Worm (Caenorhabditis elegans) whole organism, L1 larva: Measurements from ENCODE around the gene tbb-6.

Source experiments
- C04F5.9 ChIP-seq: sonication (generic microtip); optimal IDR thresholded peaks from 2 replicates; lab custom pipeline; 2016; ENCODE audit warnings: missing genetic modification characterization, missing compliant biosample characterization
- C34B4.2 ChIP-seq: sonication (generic microtip); optimal IDR thresholded peaks from 2 replicates; lab custom pipeline; 2017; ENCODE audit warnings: mild to moderate bottlenecking, missing genetic modification characterization, missing compliant biosample characterization
- F16B12.6 ChIP-seq: fragments of 150-350 bp; optimal IDR thresholded peaks from 2 replicates; lab custom pipeline; 2014; ENCODE audit warnings: missing biosample characterization, missing genetic modification characterization
- Y116A8C.19 ChIP-seq: sonication (generic microtip); optimal IDR thresholded peaks from 2 replicates; lab custom pipeline; 2016; ENCODE audit warnings: missing compliant biosample characterization, missing genetic modification characterization, borderline replicate concordance
- aha-1 ChIP-seq: fragments of 150-350 bp; optimal IDR thresholded peaks from 2 replicates; lab custom pipeline; 2014; ENCODE audit warnings: missing biosample characterization, missing genetic modification characterization
- alr-1 ChIP-seq: fragments of 200-800 bp; sonication (Bioruptor generic); optimal IDR thresholded peaks from 2 replicates; lab custom pipeline; 2018; ENCODE audit warnings: borderline replicate concordance, mild to moderate bottlenecking, missing genetic modification characterization, missing compliant biosample characterization
- aly-2 ChIP-seq: fragments of 150-350 bp; optimal IDR thresholded peaks from 2 replicates; lab custom pipeline; 2014; ENCODE audit warnings: missing biosample characterization, missing genetic modification characterization
- ama-1 ChIP-seq: fragments of 150-350 bp; optimal IDR thresholded peaks from 2 replicates; lab custom pipeline; 2014
- blmp-1 ChIP-seq: fragments of 150-350 bp; optimal IDR thresholded peaks from 2 replicates; lab custom pipeline; 2014; ENCODE audit warnings: missing biosample characterization, missing genetic modification characterization
- ceh-63 ChIP-seq: fragments of 200-800 bp; sonication (Bioruptor generic); optimal IDR thresholded peaks from 2 replicates; lab custom pipeline; 2018; ENCODE audit warnings: mild to moderate bottlenecking, missing genetic modification characterization, missing compliant biosample characterization
- ceh-90 ChIP-seq: sonication (generic microtip); optimal IDR thresholded peaks from 2 replicates; lab custom pipeline; 2016; ENCODE audit warnings: missing genetic modification characterization, missing compliant biosample characterization
- efl-1 ChIP-seq, 4 experiments: fragments of 150-350 bp; optimal IDR thresholded peaks in 3 of 4; peaks in 1 of 4; 1 replicate in 1 of 4; 2 replicates in 3 of 4; lab custom pipeline; 2014; ENCODE audit warnings: missing biosample characterization in 2 of 4, missing genetic modification characterization in 2 of 4, missing genetic modification reagents in 2 of 4
- elt-2 ChIP-seq: sonication (generic microtip); optimal IDR thresholded peaks from 2 replicates; lab custom pipeline; 2016; ENCODE audit warnings: missing genetic modification characterization, mild to moderate bottlenecking, inconsistent platforms, missing compliant biosample characterization, missing genetic modification reagents
- elt-3 ChIP-seq, 6 experiments: fragments of 150-350 bp in 1 of 6; sonication (generic microtip); optimal IDR thresholded peaks; 2 replicates each; lab custom pipeline; 2017 to 2018; ENCODE audit warnings: missing biosample characterization in 6 of 6, missing genetic modification characterization in 6 of 6, inconsistent platforms in 1 of 6
- ets-5 ChIP-seq: fragments of 200-800 bp; sonication (Bioruptor generic); IDR thresholded peaks from 2 replicates; pipeline ENCODE4 v1.3.6; 2022; ENCODE audit warnings: missing genetic modification characterization, missing compliant biosample characterization
- fos-1 ChIP-seq: fragments of 150-350 bp; optimal IDR thresholded peaks from 2 replicates; lab custom pipeline; 2014; ENCODE audit warnings: missing biosample characterization, missing genetic modification characterization
- hlh-4 ChIP-seq: sonication (generic microtip); optimal IDR thresholded peaks from 2 replicates; lab custom pipeline; 2016; ENCODE audit warnings: mild to moderate bottlenecking, missing genetic modification characterization, missing compliant biosample characterization
- irx-1 ChIP-seq: sonication (generic microtip); optimal IDR thresholded peaks from 2 replicates; lab custom pipeline; 2016; ENCODE audit warnings: missing genetic modification characterization, missing compliant biosample characterization
- lin-14 ChIP-seq: fragments of 200-800 bp; sonication (Bioruptor generic); optimal IDR thresholded peaks from 2 replicates; lab custom pipeline; 2018; ENCODE audit warnings: mild to moderate bottlenecking, missing genetic modification characterization, moderate library complexity, missing compliant biosample characterization
- lin-35 ChIP-seq, 2 experiments: fragments of 150-350 bp; optimal IDR thresholded peaks; 2 replicates each; lab custom pipeline; 2014; ENCODE audit warnings: missing biosample characterization in 2 of 2, missing genetic modification characterization in 2 of 2, missing genetic modification reagents in 2 of 2
- lin-39 ChIP-seq: fragments of 150-350 bp; optimal IDR thresholded peaks from 2 replicates; lab custom pipeline; 2014; ENCODE audit warnings: missing biosample characterization, missing genetic modification reagents, missing genetic modification characterization
- mab-9 ChIP-seq: fragments of 200-800 bp; sonication (Bioruptor generic); IDR thresholded peaks from 2 replicates; pipeline ENCODE4 v1.3.6; 2022; ENCODE audit warnings: missing genetic modification reagents, missing genetic modification characterization, missing compliant biosample characterization
- mdl-1 ChIP-seq, 2 experiments: fragments of 150-350 bp; optimal IDR thresholded peaks; 2 replicates each; lab custom pipeline; 2014 to 2017; ENCODE audit warnings: missing biosample characterization in 2 of 2, missing genetic modification characterization in 2 of 2, inconsistent platforms in 1 of 2
- mep-1 ChIP-seq: fragments of 150-350 bp; optimal IDR thresholded peaks from 2 replicates; lab custom pipeline; 2014; ENCODE audit warnings: missing biosample characterization, missing genetic modification characterization
- nhr-12 ChIP-seq: sonication (generic microtip); optimal IDR thresholded peaks from 2 replicates; lab custom pipeline; 2017; ENCODE audit warnings: missing biosample characterization, missing genetic modification characterization
- nhr-20 ChIP-seq: sonication (generic microtip); optimal IDR thresholded peaks from 2 replicates; lab custom pipeline; 2016; ENCODE audit warnings: mild to moderate bottlenecking, missing genetic modification characterization, missing compliant biosample characterization
- nhr-28 ChIP-seq: fragments of 150-350 bp; optimal IDR thresholded peaks from 2 replicates; lab custom pipeline; 2014; ENCODE audit warnings: missing biosample characterization, missing genetic modification characterization
- nhr-47 ChIP-seq: sonication (generic microtip); optimal IDR thresholded peaks from 2 replicates; lab custom pipeline; 2016; ENCODE audit warnings: mild to moderate bottlenecking, missing genetic modification characterization, moderate library complexity, missing compliant biosample characterization
- nhr-71 ChIP-seq: sonication (generic microtip); optimal IDR thresholded peaks from 2 replicates; lab custom pipeline; 2016; ENCODE audit warnings: mild to moderate bottlenecking, missing genetic modification characterization, moderate library complexity, missing compliant biosample characterization
- nhr-90 ChIP-seq: sonication (generic microtip); optimal IDR thresholded peaks from 2 replicates; lab custom pipeline; 2016; ENCODE audit warnings: mild to moderate bottlenecking, missing genetic modification characterization, missing compliant biosample characterization; ENCODE audit not compliant: poor library complexity
- pax-3 ChIP-seq: fragments of 200-800 bp; sonication (Bioruptor generic); optimal IDR thresholded peaks from 2 replicates; lab custom pipeline; 2018; ENCODE audit warnings: mild to moderate bottlenecking, missing genetic modification characterization, moderate library complexity, missing compliant biosample characterization
- pqm-1 ChIP-seq: sonication (generic microtip); optimal IDR thresholded peaks from 3 replicates; lab custom pipeline; 2017; ENCODE audit warnings: missing biosample characterization, missing genetic modification characterization
- rnt-1 ChIP-seq: sonication (generic microtip); optimal IDR thresholded peaks from 2 replicates; lab custom pipeline; 2016; ENCODE audit warnings: mild to moderate bottlenecking, missing genetic modification characterization, moderate library complexity, missing compliant biosample characterization
- skn-1 ChIP-seq: fragments of 150-350 bp; optimal IDR thresholded peaks from 2 replicates; lab custom pipeline; 2014; ENCODE audit warnings: missing biosample characterization, missing genetic modification characterization
- snpc-4 ChIP-seq: fragments of 150-350 bp; optimal IDR thresholded peaks from 2 replicates; lab custom pipeline; 2014; ENCODE audit warnings: missing biosample characterization, missing genetic modification characterization
- snu-23 ChIP-seq: sonication (generic microtip); optimal IDR thresholded peaks from 2 replicates; lab custom pipeline; 2016; ENCODE audit warnings: missing genetic modification characterization, missing compliant biosample characterization
- sox-4 ChIP-seq: sonication (generic microtip); optimal IDR thresholded peaks from 2 replicates; lab custom pipeline; 2016; ENCODE audit warnings: missing genetic modification characterization, missing compliant biosample characterization
- sup-37 ChIP-seq: fragments of 200-800 bp; sonication (Bioruptor generic); optimal IDR thresholded peaks from 2 replicates; lab custom pipeline; 2018; ENCODE audit warnings: mild to moderate bottlenecking, missing genetic modification characterization, missing compliant biosample characterization
- tbx-2 ChIP-seq: sonication (generic microtip); optimal IDR thresholded peaks from 2 replicates; lab custom pipeline; 2016; ENCODE audit warnings: missing genetic modification characterization, missing compliant biosample characterization
- tlp-1 ChIP-seq: fragments of 150-350 bp; optimal IDR thresholded peaks from 2 replicates; lab custom pipeline; 2014; ENCODE audit warnings: missing biosample characterization, missing genetic modification characterization
- unc-130 ChIP-seq: fragments of 150-350 bp; optimal IDR thresholded peaks from 2 replicates; lab custom pipeline; 2017; ENCODE audit warnings: missing biosample characterization, missing genetic modification characterization, inconsistent platforms
- vab-15 ChIP-seq: sonication (generic microtip); optimal IDR thresholded peaks from 2 replicates; lab custom pipeline; 2017; ENCODE audit warnings: missing genotype, mild to moderate bottlenecking, missing genetic modification characterization, missing compliant biosample characterization
- xbp-1 ChIP-seq: sonication (generic microtip); optimal IDR thresholded peaks from 2 replicates; lab custom pipeline; 2016; ENCODE audit warnings: missing genetic modification characterization, missing compliant biosample characterization
- zip-4 ChIP-seq: fragments of 200-800 bp; sonication (Bioruptor generic); optimal IDR thresholded peaks from 2 replicates; lab custom pipeline; 2018; ENCODE audit warnings: mild to moderate bottlenecking, missing genetic modification characterization, moderate library complexity, missing compliant biosample characterization
- ztf-4 ChIP-seq: fragments of 150-350 bp; optimal IDR thresholded peaks from 2 replicates; lab custom pipeline; 2014; ENCODE audit warnings: missing biosample characterization, missing genetic modification characterization

Gene tbb-6

ce11 chrV:12300780-12301460, 39.6 kb downstream of the tbb-6 start (continued):
- TF ChIP-seq skn-1 (tag; lab: Kevin White, UChicago) (no peak), fos-1 (tag; lab: Kevin White, UChicago) (no peak), sup-37 (GFP tag; lab: Kevin White, UChicago) (no peak), ceh-63 (GFP tag; lab: Kevin White, UChicago) (no peak)

- TF ChIP-seq lin-35 (GFP tag; optimal IDR thresholded peaks at IDR 0.05; lab: Kevin White, UChicago) = peak in 1 of 2 experiments; percentile 25
- TF ChIP-seq nhr-71 (tag; lab: Kevin White, UChicago) = peak; percentile 43
- TF ChIP-seq C34B4.2 (tag; lab: Kevin White, UChicago) = no peak
- TF ChIP-seq ceh-90 (tag; lab: Kevin White, UChicago) = no peak
- TF ChIP-seq nhr-90 (tag; lab: Kevin White, UChicago) = peak; percentile 40
- TF ChIP-seq vab-15 = no peak
- TF ChIP-seq elt-2 (tag; lab: Kevin White, UChicago) = peak; percentile 72
- TF ChIP-seq lin-14 (GFP tag; lab: Kevin White, UChicago) = peak; percentile 25
- no peak for TF ChIP-seq efl-1 (optimal IDR thresholded peaks at IDR 0.05; lab: Kevin White, UChicago)
- peak in 1 of 2 experiments; percentile 90 for TF ChIP-seq efl-1 (GFP tag; optimal IDR thresholded peaks at IDR 0.05 in 1 of 2; lab: Kevin White, UChicago)
- no peak for TF ChIP-seq unc-130
- peak in 1 of 6 experiments; percentile 10 for TF ChIP-seq elt-3 (tag; optimal IDR thresholded peaks at IDR 0.05; lab: Kevin White, UChicago)
Observed at ce11 chrV:12301985-12302591, 40.8 kb downstream of the tbb-6 start, which contains the start of the genes frm-7 and F55C5.17. Gene frm-7, plus strand, starts transcription at chrV:12302484. Gene F55C5.17, plus strand, starts transcription at chrV:12302541.

DNA sequence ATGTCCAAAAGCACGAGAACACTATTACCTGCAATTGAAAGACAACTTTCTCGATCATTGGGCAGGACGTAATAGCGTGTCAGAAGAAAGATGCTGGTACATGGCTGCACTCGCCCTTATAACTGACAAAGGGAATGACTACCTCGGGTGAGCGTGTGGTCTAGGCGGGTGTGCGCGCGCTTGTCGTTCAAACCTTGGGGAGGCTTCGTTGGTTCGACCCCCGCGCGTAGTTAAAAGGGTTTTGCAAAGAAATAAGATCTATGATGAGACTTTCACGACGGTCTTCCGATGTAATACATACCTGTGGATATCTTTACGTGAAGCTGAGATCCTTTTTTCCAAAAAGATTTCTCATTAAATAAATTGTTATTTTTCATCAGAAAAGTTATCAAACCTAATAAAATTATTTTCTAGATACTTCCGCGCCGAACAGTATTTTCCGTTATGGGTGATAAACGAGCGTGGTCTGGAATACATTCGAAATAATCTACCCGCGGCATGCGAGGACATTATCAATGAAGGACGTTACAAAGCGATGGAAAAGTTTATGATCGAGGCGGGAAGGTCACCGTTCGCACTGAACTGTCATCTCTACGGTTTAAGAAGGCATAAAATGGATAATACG, 42.2 kb downstream of the tbb-6 start:
- TF ChIP-seq tlp-1 (tag; lab: Kevin White, UChicago) (no peak), ceh-63 (GFP tag; lab: Kevin White, UChicago) (peak; percentile 64), nhr-28 (tag; lab: Kevin White, UChicago) (no peak), nhr-47 (tag; lab: Kevin White, UChicago) (peak; percentile 93), irx-1 (tag; lab: Kevin White, UChicago) (peak; percentile 73), lin-39 (tag; lab: Kevin White, UChicago) (peak; percentile 16), alr-1 (tag; lab: Kevin White, UChicago) (no peak), ztf-4 (tag; lab: Kevin White, UChicago) (peak; percentile 84), snu-23 (GFP tag; lab: Kevin White, UChicago) (peak; percentile 86), snpc-4 (tag; lab: Kevin White, UChicago) (peak; percentile 57), mdl-1 (tag; optimal IDR thresholded peaks at IDR 0.05; lab: Kevin White, UChicago) (peak in 1 of 2 experiments; percentile 72), pax-3 (tag; lab: Kevin White, UChicago) (peak; percentile 93), aly-2 (tag; lab: Kevin White, UChicago) (peak; percentile 86), blmp-1 (no peak), ama-1 (lab: Kevin White, UChicago) (peak; percentile 71), aha-1 (tag; lab: Kevin White, UChicago) (no peak), F16B12.6 (tag; lab: Kevin White, UChicago) (no peak), fos-1 (tag; lab: Kevin White, UChicago) (peak; percentile 68), tbx-2 (tag; lab: Kevin White, UChicago) (peak; percentile 82), elt-3 (tag; optimal IDR thresholded peaks at IDR 0.05; lab: Kevin White, UChicago) (peak in 3 of 6 experiments; percentile 36 to 61 (median 37)), ets-5 (GFP tag; lab: Robert Waterston, UW) (no peak), zip-4 (peak; percentile 73), lin-35 (GFP tag; optimal IDR thresholded peaks at IDR 0.05; lab: Kevin White, UChicago) (peak; percentile 71 to 74), nhr-71 (tag; lab: Kevin White, UChicago) (peak; percentile 88), hlh-4 (tag; lab: Kevin White, UChicago) (no peak), C04F5.9 (no peak), sox-4 (peak; percentile 72), nhr-20 (tag; lab: Kevin White, UChicago) (peak; percentile 83), nhr-12 (tag; lab: Kevin White, UChicago) (no peak), skn-1 (tag; lab: Kevin White, UChicago) (peak; percentile 88), mab-9 (GFP tag; lab: Robert Waterston, UW) (peak; percentile 75), mep-1 (peak; percentile 58), pqm-1 (tag; lab: Kevin White, UChicago) (peak; percentile 80), rnt-1 (peak; percentile 91), Y116A8C.19 (tag; lab: Kevin White, UChicago) (no peak), xbp-1 (tag; lab: Kevin White, UChicago) (peak; percentile 72)
